Fruit fly (Drosophila melanogaster): ENCODE data around the gene Aos1.

The Aos1 gene

dm6 chr3R:12448889-12449314, 15.3 kb upstream of the Aos1 start, which contains the start of gene CG18549 (continued):
- TF ChIP-seq HmgD (GFP tag; optimal IDR thresholded peaks at IDR 0.05) (peak; percentile 98), Nf-YB (GFP tag; optimal IDR thresholded peaks at IDR 0.05) (peak; percentile 93), CG4282 (GFP tag; optimal IDR thresholded peaks at IDR 0.05) (peak; percentile 96), chm (GFP tag; IDR thresholded peaks at IDR 0.05) (peak; percentile 100), CG31388 (GFP tag; optimal IDR thresholded peaks at IDR 0.05) (peak; percentile 99), hb (GFP tag; IDR thresholded peaks at IDR 0.05; ENCODE audit: partially characterized antibody) (peak; percentile 72; the same call in 2 of the 3 replicates), klu (GFP tag; IDR thresholded peaks at IDR 0.05) (peak; percentile 99), HLH3B (GFP tag; IDR thresholded peaks at IDR 0.05) (peak; percentile 100), CG11093 (GFP tag; IDR thresholded peaks at IDR 0.05) (peak; percentile 100), GATAe (GFP tag; conservative IDR thresholded peaks at IDR 0.05) (peak; percentile 99), Sox102F (GFP tag; optimal IDR thresholded peaks at IDR 0.05) (peak; percentile 100), disco-r (GFP tag; optimal IDR thresholded peaks at IDR 0.05) (peak; percentile 99), Oli (tag; optimal IDR thresholded peaks at IDR 0.05) (peak; percentile 100), CrebB (tag; optimal IDR thresholded peaks at IDR 0.05) (peak; percentile 100), CG13287 (GFP tag; IDR thresholded peaks at IDR 0.05; ENCODE audit: partially characterized antibody) (peak; percentile 88), YL-1 (GFP tag; optimal IDR thresholded peaks at IDR 0.05) (peak; percentile 100), sna (GFP tag; IDR thresholded peaks at IDR 0.05; ENCODE audit: partially characterized antibody) (peak; percentile 85), Elba2 (GFP tag; optimal IDR thresholded peaks at IDR 0.05) (peak; percentile 76), HLHmδ (GFP tag; optimal IDR thresholded peaks at IDR 0.05) (no peak), Dek (tag; optimal IDR thresholded peaks at IDR 0.05) (peak; percentile 100), CG10959 (GFP tag; IDR thresholded peaks at IDR 0.05) (peak; percentile 100), gem (tag; optimal IDR thresholded peaks at IDR 0.05) (peak; percentile 100), tna (GFP tag; IDR thresholded peaks at IDR 0.05; ENCODE audit: partially characterized antibody) (peak; percentile 62), wdn (GFP tag; IDR thresholded peaks at IDR 0.05) (peak; percentile 99), CG12299 (tag; optimal IDR thresholded peaks at IDR 0.05) (peak; percentile 100), CG16863 (GFP tag; optimal IDR thresholded peaks at IDR 0.05) (peak; percentile 99), zen (tag; optimal IDR thresholded peaks at IDR 0.05) (peak; percentile 100), insv (GFP tag; optimal IDR thresholded peaks at IDR 0.05) (peak; percentile 74 to 86), Xrp1 (GFP tag; IDR thresholded peaks at IDR 0.05) (peak; percentile 100), CG1603 (tag; optimal IDR thresholded peaks at IDR 0.05) (peak; percentile 97), CG17359 (tag; optimal IDR thresholded peaks at IDR 0.05) (peak; percentile 100), CG15011 (GFP tag; optimal IDR thresholded peaks at IDR 0.05) (peak; percentile 99), jumu (GFP tag; optimal IDR thresholded peaks at IDR 0.05) (peak; percentile 99), Trl (optimal IDR thresholded peaks at IDR 0.05) (peak; percentile 46 to 53), Trl (GFP tag; optimal IDR thresholded peaks at IDR 0.05) (peak; percentile 99), CG15601 (tag; optimal IDR thresholded peaks at IDR 0.05) (peak; percentile 99), lov (optimal IDR thresholded peaks at IDR 0.05) (no peak), lov (GFP tag; IDR thresholded peaks at IDR 0.05) (peak; percentile 100), ac (GFP tag; optimal IDR thresholded peaks at IDR 0.05) (peak; percentile 98), so (GFP tag; IDR thresholded peaks at IDR 0.05) (peak; percentile 100), Hmx (GFP tag; optimal IDR thresholded peaks at IDR 0.05) (peak; percentile 98), Dad (GFP tag; optimal IDR thresholded peaks at IDR 0.05) (peak; percentile 99), HLH54F (GFP tag; optimal IDR thresholded peaks at IDR 0.05) (peak; percentile 99), Med (GFP tag) (peak; percentile 100), Side (GFP tag; optimal IDR thresholded peaks at IDR 0.05) (peak; percentile 99), CG4360 (GFP tag; IDR thresholded peaks at IDR 0.05) (peak; percentile 95), Mes4 (GFP tag; optimal IDR thresholded peaks at IDR 0.05) (peak; percentile 99), NK7.1 (GFP tag; optimal IDR thresholded peaks at IDR 0.05) (peak; percentile 99), Sry-δ (GFP tag; optimal IDR thresholded peaks at IDR 0.05) (peak; percentile 87), ash1 (GFP tag; optimal IDR thresholded peaks at IDR 0.05) (peak; percentile 98), Dp (GFP tag; optimal IDR thresholded peaks at IDR 0.05) (peak; percentile 96)
